Worm (Caenorhabditis elegans): ENCODE results near the gene his-42.
A peak's percentile ranks its signal among the peaks of the same experiment; 100 is the strongest.
"Not testable (repeated sequence)": the region's sequence is repeated elsewhere in the genome, so short reads cannot be mapped to it uniquely, and the experiment has no call there.

The his-42 gene

ce11 chrII:13829123-13829996 lies 863 bp upstream of the his-42 start:
- TF ChIP-seq tbx-2 (tag; optimal IDR thresholded peaks at IDR 0.05), result peak; percentile 21
- peak; percentile 1 for TF ChIP-seq unc-42 (tag; optimal IDR thresholded peaks at IDR 0.05)
- peak; percentile 42 for TF ChIP-seq ref-2 (tag; optimal IDR thresholded peaks at IDR 0.05)
- TF ChIP-seq unc-55 (GFP tag; optimal IDR thresholded peaks at IDR 0.05), result peak; percentile 38

DNA sequence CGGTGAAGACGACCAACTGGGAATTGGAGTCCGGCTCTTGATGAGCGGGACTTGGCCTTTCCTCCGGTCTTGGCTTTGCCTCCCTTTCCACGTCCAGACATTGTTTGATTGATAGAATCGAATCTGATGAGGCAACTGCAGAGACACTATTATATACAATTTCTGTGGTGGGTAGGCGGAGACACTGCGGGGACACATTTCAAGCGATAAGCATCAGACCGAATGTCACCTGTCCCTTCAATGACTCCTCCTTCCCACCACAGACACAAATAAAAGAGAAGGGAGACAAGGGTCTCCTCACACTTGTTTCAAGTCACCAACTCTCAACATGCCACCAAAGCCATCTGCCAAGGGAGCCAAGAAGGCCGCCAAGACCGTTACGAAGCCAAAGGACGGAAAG lies 10.5 kb downstream of the his-42 start, which contains the start of gene his-16:
Gene his-16, minus strand, starts transcription at position 101 of the 400 bp plus-strand sequence.
- not testable (repeated sequence) for TF ChIP-seq pqm-1, ztf-16, pha-2 (tag; optimal IDR thresholded peaks at IDR 0.05)

ce11 chrII:13817474-13817873 lies 11.0 kb downstream of the his-42 start:
- TF ChIP-seq ama-1 (optimal IDR thresholded peaks at IDR 0.05), result peak; percentile 66
- peak; percentile 19 for TF ChIP-seq K09A11.1 (tag; optimal IDR thresholded peaks at IDR 0.05; ENCODE audit: insufficient read depth)

DNA sequence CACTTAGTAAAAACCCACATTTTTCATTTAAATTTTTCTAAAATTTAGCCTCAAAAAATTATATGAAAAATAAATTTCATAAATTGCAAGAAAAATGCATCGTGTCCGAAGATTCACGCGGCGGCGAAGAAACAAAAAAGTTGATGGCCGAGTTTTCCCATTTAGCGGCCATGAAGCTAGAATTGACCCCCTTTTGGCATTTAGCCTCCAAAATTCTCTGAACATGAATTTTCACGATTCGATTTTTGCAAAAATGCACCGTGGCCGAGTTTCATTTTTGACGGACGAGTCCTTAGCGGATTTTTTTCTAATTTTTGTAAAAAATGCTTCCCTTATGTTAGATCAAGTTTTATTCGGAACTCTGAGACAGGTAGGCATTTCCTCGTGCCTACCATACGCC lies 13.0 kb downstream of the his-42 start:
- TF ChIP-seq unc-3 (GFP tag; conservative IDR thresholded peaks at IDR 0.05) (no peak), unc-3 (tag; optimal IDR thresholded peaks at IDR 0.05) (no peak), C38D4.7 (GFP tag; optimal IDR thresholded peaks at IDR 0.05) (no peak), ztf-16 (tag; optimal IDR thresholded peaks at IDR 0.05) (no peak), syd-9 (tag; optimal IDR thresholded peaks at IDR 0.05) (no peak), ets-4 (tag; optimal IDR thresholded peaks at IDR 0.05) (no peak)

- TF ChIP-seq F13H6.1 (tag; optimal IDR thresholded peaks at IDR 0.05) (no peak), pha-2 (tag; optimal IDR thresholded peaks at IDR 0.05) (no peak), hlh-15 (tag; optimal IDR thresholded peaks at IDR 0.05) (no peak), dve-1 (tag; optimal IDR thresholded peaks at IDR 0.05) (no peak), ets-4 (tag; optimal IDR thresholded peaks at IDR 0.05) (no peak), ceh-18 (tag; optimal IDR thresholded peaks at IDR 0.05) (no peak), eyg-1 (tag; optimal IDR thresholded peaks at IDR 0.05) (no peak), ahr-1 (tag; optimal IDR thresholded peaks at IDR 0.05) (no peak), sox-4 (tag; optimal IDR thresholded peaks at IDR 0.05) (no peak)
These were observed 14.5 kb downstream of the his-42 start for ce11 chrII:13813950-13814349.

DNA sequence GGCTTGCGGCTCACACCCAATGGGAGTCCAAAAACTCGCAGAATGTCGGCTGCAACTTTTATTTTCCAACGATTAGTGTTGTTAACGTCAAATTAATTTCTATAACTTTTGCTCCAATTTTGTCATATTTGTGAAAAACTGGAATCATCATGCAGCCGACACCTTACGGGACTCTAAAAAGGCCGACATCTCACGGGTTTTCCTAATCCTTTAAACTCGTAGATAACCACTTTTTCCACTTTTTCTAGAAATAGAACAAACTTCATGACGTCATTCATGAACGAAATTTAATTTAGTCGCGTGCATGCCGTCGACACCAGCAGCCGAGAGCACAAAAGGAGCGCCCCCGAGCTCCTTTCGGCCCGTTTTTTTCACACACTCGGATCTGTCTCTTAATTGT lies 15.1 kb downstream of the his-42 start:
- no peak for TF ChIP-seq ceh-18 (tag; optimal IDR thresholded peaks at IDR 0.05)
- no peak for TF ChIP-seq hlh-6 (tag; optimal IDR thresholded peaks at IDR 0.05)
- TF ChIP-seq unc-42 (tag; optimal IDR thresholded peaks at IDR 0.05), result peak; percentile 81
- no peak for TF ChIP-seq Y22D7AL.16 (tag; optimal IDR thresholded peaks at IDR 0.05)

DNA sequence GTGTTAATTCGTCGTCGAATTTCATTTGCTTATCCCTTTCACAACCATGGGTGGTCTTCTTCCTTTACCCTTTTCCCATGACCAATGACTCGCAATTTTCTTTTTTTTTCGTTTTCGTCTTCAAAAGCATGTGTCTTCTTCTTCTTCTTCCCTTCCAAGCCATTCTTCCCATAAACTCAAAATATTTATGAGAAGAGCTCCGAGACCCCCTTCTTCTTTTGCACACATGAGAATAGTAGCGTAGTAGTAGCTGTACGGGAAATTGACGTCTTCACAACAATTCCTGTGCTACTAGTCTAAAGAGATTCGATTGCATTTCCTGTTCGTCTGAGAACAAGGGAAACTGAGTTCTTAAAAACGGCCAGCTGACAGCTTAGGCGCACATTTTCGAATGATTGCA lies 16.2 kb downstream of the his-42 start:
- no peak for TF ChIP-seq sox-4 (tag; optimal IDR thresholded peaks at IDR 0.05)
- no peak for TF ChIP-seq fax-1 (tag; optimal IDR thresholded peaks at IDR 0.05)
- TF ChIP-seq ceh-30 (tag; optimal IDR thresholded peaks at IDR 0.05), result no peak
- TF ChIP-seq unc-42 (tag; optimal IDR thresholded peaks at IDR 0.05), result peak; percentile 58
- TF ChIP-seq T23F11.4 (GFP tag; optimal IDR thresholded peaks at IDR 0.05), result no peak

- TF ChIP-seq mec-3 (tag; optimal IDR thresholded peaks at IDR 0.05; ENCODE audit: borderline replicate concordance) (no peak), fax-1 (tag; optimal IDR thresholded peaks at IDR 0.05) (no peak), ahr-1 (tag; optimal IDR thresholded peaks at IDR 0.05) (no peak), ceh-9 (tag; optimal IDR thresholded peaks at IDR 0.05) (no peak), elt-4 (tag; optimal IDR thresholded peaks at IDR 0.05) (no peak), ceh-31 (tag; optimal IDR thresholded peaks at IDR 0.05) (no peak), ztf-16 (tag; optimal IDR thresholded peaks at IDR 0.05) (no peak), gmeb-2 (tag; optimal IDR thresholded peaks at IDR 0.05) (no peak), T23F11.4 (GFP tag; optimal IDR thresholded peaks at IDR 0.05) (no peak)
These were observed 22.2 kb downstream of the his-42 start for ce11 chrII:13806269-13806668.

All from whole organism, late embryonic.